Fruit fly (Drosophila melanogaster): ENCODE measurements around the gene Act88F.
A peak's percentile ranks its signal among the peaks of the same experiment; 100 is the strongest.

Gene Act88F

DNA sequence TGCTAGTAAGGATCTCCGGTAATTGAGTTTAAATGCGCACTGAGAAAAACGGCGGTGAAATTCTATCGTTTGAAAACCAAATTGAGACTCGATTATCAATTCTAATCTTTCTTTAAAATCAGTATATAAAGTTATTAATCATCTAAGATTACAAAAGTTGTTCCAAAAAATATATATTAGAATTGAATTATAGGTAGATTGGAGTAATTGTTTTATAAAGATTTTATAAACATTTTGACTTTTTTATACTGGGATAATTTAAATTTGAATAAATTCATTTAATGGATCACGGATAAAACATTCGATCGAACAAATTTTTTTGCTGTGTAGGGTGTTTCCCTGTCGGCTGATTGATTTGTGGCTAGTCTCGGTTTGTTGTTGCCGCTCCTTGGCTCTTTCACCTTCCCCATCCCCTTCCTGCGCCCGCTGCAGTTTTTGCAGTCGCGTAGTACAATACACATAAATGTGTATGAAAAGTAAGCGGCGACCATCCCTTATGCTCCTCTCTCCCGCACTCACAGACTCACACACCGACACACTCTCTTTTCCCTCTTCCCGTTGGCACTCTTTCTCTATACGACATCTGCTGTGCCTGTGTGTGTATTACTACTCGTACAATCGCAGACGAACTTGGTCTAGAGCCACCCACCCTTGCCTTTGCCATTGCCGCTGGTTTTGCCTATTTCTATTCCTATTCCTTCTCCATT lies 20.8 kb upstream of the Act88F start (continued):
- peak; percentile 47 for TF ChIP-seq CG18764 (GFP tag; optimal IDR thresholded peaks at IDR 0.05)
- TF ChIP-seq NC2α (GFP tag; optimal IDR thresholded peaks at IDR 0.05): no peak
- TF ChIP-seq Kr (GFP tag; optimal IDR thresholded peaks at IDR 0.05): peak; percentile 75
- TF ChIP-seq fru (optimal IDR thresholded peaks at IDR 0.05): no peak
- no peak for TF ChIP-seq Atf3 (GFP tag; optimal IDR thresholded peaks at IDR 0.05)
- peak; percentile 93 for TF ChIP-seq CG12391 (tag; optimal IDR thresholded peaks at IDR 0.05)
- peak; percentile 90 for TF ChIP-seq CG14710 (tag; optimal IDR thresholded peaks at IDR 0.05)
- no peak for TF ChIP-seq bowl (GFP tag; IDR thresholded peaks at IDR 0.05)
- TF ChIP-seq slbo (GFP tag; IDR thresholded peaks at IDR 0.05): peak; percentile 39; the same call in 1 of the 2 replicates
- peak; percentile 53 for TF ChIP-seq NfI (GFP tag; optimal IDR thresholded peaks at IDR 0.05)
- TF ChIP-seq fu2 (GFP tag; optimal IDR thresholded peaks at IDR 0.05): peak; percentile 3
- TF ChIP-seq zfh2 (GFP tag; optimal IDR thresholded peaks at IDR 0.05): no peak
- no peak for TF ChIP-seq Ada2b (GFP tag; IDR thresholded peaks at IDR 0.05)
- no peak for TF ChIP-seq dan (GFP tag; IDR thresholded peaks at IDR 0.05)
- TF ChIP-seq CG15011 (GFP tag; optimal IDR thresholded peaks at IDR 0.05): peak; percentile 58
- TF ChIP-seq E2f2 (GFP tag; IDR thresholded peaks at IDR 0.05): peak; percentile 31; the same call in 1 of the 2 replicates
- TF ChIP-seq CG4730 (GFP tag; IDR thresholded peaks at IDR 0.05): no peak
- TF ChIP-seq corto (GFP tag; optimal IDR thresholded peaks at IDR 0.05): no peak
- no peak for TF ChIP-seq gro (GFP tag; optimal IDR thresholded peaks at IDR 0.05)
- no peak; the same call in 1 of the 2 replicates for TF ChIP-seq Atf6 (GFP tag; IDR thresholded peaks at IDR 0.05)
- TF ChIP-seq usp (GFP tag; optimal IDR thresholded peaks at IDR 0.05): no peak
- no peak for TF ChIP-seq CG9876 (GFP tag; optimal IDR thresholded peaks at IDR 0.05)
- no peak for TF ChIP-seq CG5953 (GFP tag; IDR thresholded peaks at IDR 0.05)
- TF ChIP-seq Oaz (GFP tag; IDR thresholded peaks at IDR 0.05): no peak
- no peak for TF ChIP-seq CG43689 (GFP tag; IDR thresholded peaks at IDR 0.05)
- no peak for TF ChIP-seq MESR4 (GFP tag; optimal IDR thresholded peaks at IDR 0.05)
- TF ChIP-seq D19A (tag; optimal IDR thresholded peaks at IDR 0.05): peak; percentile 91
- TF ChIP-seq CG12659 (GFP tag; optimal IDR thresholded peaks at IDR 0.05): peak; percentile 74
- TF ChIP-seq CG8924 (tag; optimal IDR thresholded peaks at IDR 0.05): peak; percentile 89
- no peak for TF ChIP-seq ab (GFP tag; optimal IDR thresholded peaks at IDR 0.05)
- no peak for TF ChIP-seq Dip2 (GFP tag; IDR thresholded peaks at IDR 0.05)
- no peak for TF ChIP-seq cad (GFP tag; optimal IDR thresholded peaks at IDR 0.05)
- peak; percentile 90 for TF ChIP-seq Ets65A (GFP tag)
- peak; percentile 55 for TF ChIP-seq Fer1 (GFP tag; optimal IDR thresholded peaks at IDR 0.05)
- no peak for TF ChIP-seq MBD-R2 (GFP tag; IDR thresholded peaks at IDR 0.05)
- no peak for TF ChIP-seq emc (GFP tag; optimal IDR thresholded peaks at IDR 0.05)
- no peak for TF ChIP-seq CG10565 (GFP tag; optimal IDR thresholded peaks at IDR 0.05)
- TF ChIP-seq H2.0 (GFP tag; IDR thresholded peaks at IDR 0.05): 0 out of 2 replicates have a peak, but pooled peaks have one; percentile 3
- no peak for TF ChIP-seq Hr78 (GFP tag; optimal IDR thresholded peaks at IDR 0.05)
- TF ChIP-seq CG33557 (GFP tag; optimal IDR thresholded peaks at IDR 0.05): peak; percentile 89
- no peak for TF ChIP-seq sens-2 (GFP tag; IDR thresholded peaks at IDR 0.05)
- TF ChIP-seq Bgb (GFP tag; IDR thresholded peaks at IDR 0.05; ENCODE audit: partially characterized antibody): no peak
- TF ChIP-seq Ssrp (tag; optimal IDR thresholded peaks at IDR 0.05): peak; percentile 88
- no peak for TF ChIP-seq Sox100B (GFP tag; optimal IDR thresholded peaks at IDR 0.05)
- TF ChIP-seq bab2 (GFP tag; optimal IDR thresholded peaks at IDR 0.05): no peak
- peak; percentile 46 for TF ChIP-seq CG12942 (GFP tag; optimal IDR thresholded peaks at IDR 0.05)
- peak; percentile 15 for TF ChIP-seq Mes4 (GFP tag; optimal IDR thresholded peaks at IDR 0.05)
- peak; percentile 31; the same call in 1 of the 2 replicates for TF ChIP-seq CG9932 (GFP tag; IDR thresholded peaks at IDR 0.05)
- TF ChIP-seq CG13287 (GFP tag; IDR thresholded peaks at IDR 0.05; ENCODE audit: partially characterized antibody): no peak
- peak; percentile 22 for TF ChIP-seq jing (GFP tag; optimal IDR thresholded peaks at IDR 0.05)
- peak; percentile 43 for TF ChIP-seq CG9437 (GFP tag; optimal IDR thresholded peaks at IDR 0.05)

Data from whole organism, embryonic.